Worm (Caenorhabditis elegans) whole organism, L1 larva: ENCODE measurements around the gene spin-4.
A peak's percentile ranks its signal among the peaks of the same experiment; 100 is the strongest.

Experiments
- C04F5.9 ChIP-seq: sonication (generic microtip); optimal IDR thresholded peaks from 2 replicates; lab custom pipeline; 2016; ENCODE audit warnings: missing genetic modification characterization, missing compliant biosample characterization
- ceh-63 ChIP-seq: fragments of 200-800 bp; sonication (Bioruptor generic); optimal IDR thresholded peaks from 2 replicates; lab custom pipeline; 2018; ENCODE audit warnings: mild to moderate bottlenecking, missing genetic modification characterization, missing compliant biosample characterization
- ces-1 ChIP-seq: fragments of 150-350 bp; optimal IDR thresholded peaks from 2 replicates; lab custom pipeline; 2014; ENCODE audit warnings: missing biosample characterization, missing genetic modification reagents, missing genetic modification characterization
- efl-1 ChIP-seq, 4 experiments: fragments of 150-350 bp; optimal IDR thresholded peaks in 3 of 4; peaks in 1 of 4; 1 replicate in 1 of 4; 2 replicates in 3 of 4; lab custom pipeline; 2014; ENCODE audit warnings: missing biosample characterization in 2 of 4, missing genetic modification characterization in 2 of 4, missing genetic modification reagents in 2 of 4
- fkh-8 ChIP-seq: sonication (generic microtip); optimal IDR thresholded peaks from 2 replicates; lab custom pipeline; 2016; ENCODE audit warnings: mild to moderate bottlenecking, missing genetic modification characterization, missing compliant biosample characterization
- grh-1 ChIP-seq: fragments of 200-800 bp; sonication (Bioruptor generic); IDR thresholded peaks from 2 replicates; pipeline ENCODE4 v1.3.6; 2022; ENCODE audit warnings: missing genetic modification reagents, missing genetic modification characterization, missing compliant biosample characterization
- hlh-4 ChIP-seq: sonication (generic microtip); optimal IDR thresholded peaks from 2 replicates; lab custom pipeline; 2016; ENCODE audit warnings: mild to moderate bottlenecking, missing genetic modification characterization, missing compliant biosample characterization
- jun-1 ChIP-seq: fragments of 150-350 bp; optimal IDR thresholded peaks from 2 replicates; lab custom pipeline; 2014; ENCODE audit warnings: missing biosample characterization, missing genetic modification reagents, missing genetic modification characterization
- lin-15B ChIP-seq: fragments of 150-350 bp; sonication (generic microtip); optimal IDR thresholded peaks from 3 replicates; lab custom pipeline; 2014; ENCODE audit warnings: missing biosample characterization, missing genetic modification characterization
- lin-39 ChIP-seq: fragments of 150-350 bp; optimal IDR thresholded peaks from 2 replicates; lab custom pipeline; 2014; ENCODE audit warnings: missing biosample characterization, missing genetic modification reagents, missing genetic modification characterization
- lir-3 ChIP-seq: sonication (generic microtip); optimal IDR thresholded peaks from 2 replicates; lab custom pipeline; 2016; ENCODE audit warnings: mild to moderate bottlenecking, missing genetic modification characterization, moderate library complexity, missing compliant biosample characterization; ENCODE audit not compliant: poor library complexity
- mab-9 ChIP-seq: fragments of 200-800 bp; sonication (Bioruptor generic); IDR thresholded peaks from 2 replicates; pipeline ENCODE4 v1.3.6; 2022; ENCODE audit warnings: missing genetic modification reagents, missing genetic modification characterization, missing compliant biosample characterization
- mdl-1 ChIP-seq, 2 experiments: fragments of 150-350 bp; optimal IDR thresholded peaks; 2 replicates each; lab custom pipeline; 2014 to 2017; ENCODE audit warnings: missing biosample characterization in 2 of 2, missing genetic modification characterization in 2 of 2, inconsistent platforms in 1 of 2
- mef-2 ChIP-seq: fragments of 150-350 bp; optimal IDR thresholded peaks from 2 replicates; lab custom pipeline; 2014; ENCODE audit warnings: missing biosample characterization, missing genetic modification characterization
- mep-1 ChIP-seq: fragments of 150-350 bp; optimal IDR thresholded peaks from 2 replicates; lab custom pipeline; 2014; ENCODE audit warnings: missing biosample characterization, missing genetic modification characterization
- nhr-19 ChIP-seq: fragments of 200-800 bp; sonication (Bioruptor generic); conservative IDR thresholded peaks from 2 replicates; pipeline ENCODE4 v1.3.6; 2022; ENCODE audit warnings: missing genetic modification characterization, missing compliant biosample characterization
- nhr-20 ChIP-seq: sonication (generic microtip); optimal IDR thresholded peaks from 2 replicates; lab custom pipeline; 2016; ENCODE audit warnings: mild to moderate bottlenecking, missing genetic modification characterization, missing compliant biosample characterization
- nhr-47 ChIP-seq: sonication (generic microtip); optimal IDR thresholded peaks from 2 replicates; lab custom pipeline; 2016; ENCODE audit warnings: mild to moderate bottlenecking, missing genetic modification characterization, moderate library complexity, missing compliant biosample characterization
- nhr-77 ChIP-seq: fragments of 150-350 bp; optimal IDR thresholded peaks from 2 replicates; lab custom pipeline; 2014; ENCODE audit warnings: missing biosample characterization, missing genetic modification characterization
- nhr-85 ChIP-seq: sonication (generic microtip); peaks from one replicate; lab custom pipeline; 2016; ENCODE audit warnings: missing genetic modification characterization, inconsistent platforms, missing compliant biosample characterization
- nhr-90 ChIP-seq: sonication (generic microtip); optimal IDR thresholded peaks from 2 replicates; lab custom pipeline; 2016; ENCODE audit warnings: mild to moderate bottlenecking, missing genetic modification characterization, missing compliant biosample characterization; ENCODE audit not compliant: poor library complexity
- pag-3 ChIP-seq: sonication (generic microtip); optimal IDR thresholded peaks from 2 replicates; lab custom pipeline; 2017; ENCODE audit warnings: missing genetic modification characterization, mild to moderate bottlenecking, missing compliant biosample characterization, antibody characterized with exemption, borderline replicate concordance; ENCODE audit not compliant: insufficient read depth
- pax-3 ChIP-seq: fragments of 200-800 bp; sonication (Bioruptor generic); optimal IDR thresholded peaks from 2 replicates; lab custom pipeline; 2018; ENCODE audit warnings: mild to moderate bottlenecking, missing genetic modification characterization, moderate library complexity, missing compliant biosample characterization
- pqm-1 ChIP-seq: sonication (generic microtip); optimal IDR thresholded peaks from 3 replicates; lab custom pipeline; 2017; ENCODE audit warnings: missing biosample characterization, missing genetic modification characterization
- sox-4 ChIP-seq: sonication (generic microtip); optimal IDR thresholded peaks from 2 replicates; lab custom pipeline; 2016; ENCODE audit warnings: missing genetic modification characterization, missing compliant biosample characterization
- swsn-7 ChIP-seq: sonication (generic microtip); optimal IDR thresholded peaks from 2 replicates; lab custom pipeline; 2016; ENCODE audit warnings: missing genetic modification characterization, missing compliant biosample characterization
- unc-30 ChIP-seq: sonication (generic microtip); optimal IDR thresholded peaks from 2 replicates; lab custom pipeline; 2017; ENCODE audit warnings: missing biosample characterization, missing genetic modification characterization
- unc-98 ChIP-seq: fragments of 200-800 bp; sonication (Bioruptor generic); IDR thresholded peaks from 2 replicates; pipeline ENCODE4 v1.3.6; 2022; ENCODE audit warnings: missing genetic modification characterization, missing compliant biosample characterization
- ztf-11 ChIP-seq, 2 experiments: sonication (generic microtip); optimal IDR thresholded peaks; 2 replicates each; lab custom pipeline; 2016 to 2017; ENCODE audit warnings: missing genetic modification characterization in 2 of 2, missing biosample characterization in 1 of 2, missing compliant biosample characterization in 1 of 2

The spin-4 gene

DNA sequence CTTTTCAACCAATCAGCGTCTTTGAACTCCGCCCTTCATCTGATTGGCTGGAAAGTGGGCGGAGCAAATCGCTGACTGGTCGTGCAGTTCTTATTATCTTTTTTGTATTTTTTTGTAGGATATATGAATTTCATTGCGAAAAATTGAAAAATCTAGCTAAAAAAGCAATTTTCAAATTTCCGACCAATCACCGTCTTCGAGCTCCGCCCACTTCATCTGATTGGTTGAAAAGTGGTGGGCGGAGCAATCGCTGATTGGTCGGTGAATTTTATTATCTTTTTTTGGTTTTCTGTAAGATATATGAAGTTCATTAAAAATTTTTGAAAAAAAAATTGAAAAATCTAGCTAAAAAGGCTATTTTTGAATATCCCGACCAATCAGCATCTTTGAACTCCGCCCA, 7.9 kb upstream of the spin-4 start:
- TF ChIP-seq efl-1 (optimal IDR thresholded peaks at IDR 0.05; lab: Kevin White, UChicago) (no peak), efl-1 (GFP tag; optimal IDR thresholded peaks at IDR 0.05 in 1 of 2; lab: Kevin White, UChicago) (no peak), nhr-20 (no peak), jun-1 (tag; lab: Kevin White, UChicago) (no peak), unc-98 (GFP tag; lab: Robert Waterston, UW) (no peak), pax-3 (tag; lab: Kevin White, UChicago) (no peak), swsn-7 (tag; lab: Kevin White, UChicago) (no peak), mdl-1 (tag; optimal IDR thresholded peaks at IDR 0.05; lab: Kevin White, UChicago) (no peak), C04F5.9 (tag; lab: Kevin White, UChicago) (no peak), lin-15B (tag; lab: Kevin White, UChicago) (no peak), mep-1 (no peak)
- TF ChIP-seq, all 84 proteins: peak for 0

DNA sequence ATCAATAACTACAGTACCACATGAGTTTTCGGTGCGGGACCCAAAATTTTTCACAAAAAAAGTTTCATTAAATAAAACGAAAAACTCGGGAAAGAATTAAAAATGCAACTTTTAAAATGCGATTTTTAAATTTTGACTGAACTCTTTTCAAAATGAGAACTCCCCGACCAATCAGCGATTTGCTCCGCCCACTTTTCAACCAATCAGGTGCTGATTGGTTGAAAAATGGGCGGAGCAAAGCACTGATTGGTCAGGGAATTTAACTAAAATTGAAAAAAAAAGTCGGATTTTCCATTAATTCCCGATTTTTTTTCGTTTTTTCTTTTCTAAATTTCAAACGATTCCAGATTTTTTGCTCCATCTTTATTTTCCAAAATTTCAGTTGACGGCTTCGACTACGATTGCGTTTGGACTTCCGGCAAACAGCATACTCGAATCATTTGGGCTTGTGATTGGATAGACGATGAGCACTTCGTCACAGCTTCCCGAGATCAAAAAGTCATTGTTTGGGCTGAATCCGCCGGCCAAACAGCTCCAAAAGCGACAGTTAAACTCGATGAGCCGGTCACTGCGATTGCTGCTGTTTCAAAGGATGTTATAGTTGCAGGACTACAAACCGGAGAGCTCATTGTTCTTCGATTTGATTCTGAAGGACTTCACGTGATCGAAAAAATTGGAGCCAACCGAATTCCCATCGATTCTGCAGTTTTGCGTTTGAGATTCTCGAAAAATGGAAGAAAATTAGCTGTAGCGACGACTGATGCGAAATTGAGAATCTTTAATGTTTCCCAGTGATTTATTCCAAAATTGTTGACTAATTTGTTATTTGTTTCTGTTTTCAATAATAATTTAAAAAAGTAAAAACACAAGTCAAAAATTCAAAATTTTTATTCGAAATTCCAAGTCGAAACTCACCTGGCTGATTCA, 2.5 kb upstream of the spin-4 start:
- TF ChIP-seq unc-98 (GFP tag; lab: Robert Waterston, UW) (0 out of 2 replicates have a peak, but pooled peaks have one; percentile 13), efl-1 (optimal IDR thresholded peaks at IDR 0.05; lab: Kevin White, UChicago) (no peak), efl-1 (GFP tag; optimal IDR thresholded peaks at IDR 0.05 in 1 of 2; lab: Kevin White, UChicago) (peak in 1 of 2 experiments; percentile 71), ztf-11 (tag; optimal IDR thresholded peaks at IDR 0.05; lab: Kevin White, UChicago) (no peak), C04F5.9 (tag; lab: Kevin White, UChicago) (peak; percentile 9), nhr-47 (tag; lab: Kevin White, UChicago) (no peak)

DNA sequence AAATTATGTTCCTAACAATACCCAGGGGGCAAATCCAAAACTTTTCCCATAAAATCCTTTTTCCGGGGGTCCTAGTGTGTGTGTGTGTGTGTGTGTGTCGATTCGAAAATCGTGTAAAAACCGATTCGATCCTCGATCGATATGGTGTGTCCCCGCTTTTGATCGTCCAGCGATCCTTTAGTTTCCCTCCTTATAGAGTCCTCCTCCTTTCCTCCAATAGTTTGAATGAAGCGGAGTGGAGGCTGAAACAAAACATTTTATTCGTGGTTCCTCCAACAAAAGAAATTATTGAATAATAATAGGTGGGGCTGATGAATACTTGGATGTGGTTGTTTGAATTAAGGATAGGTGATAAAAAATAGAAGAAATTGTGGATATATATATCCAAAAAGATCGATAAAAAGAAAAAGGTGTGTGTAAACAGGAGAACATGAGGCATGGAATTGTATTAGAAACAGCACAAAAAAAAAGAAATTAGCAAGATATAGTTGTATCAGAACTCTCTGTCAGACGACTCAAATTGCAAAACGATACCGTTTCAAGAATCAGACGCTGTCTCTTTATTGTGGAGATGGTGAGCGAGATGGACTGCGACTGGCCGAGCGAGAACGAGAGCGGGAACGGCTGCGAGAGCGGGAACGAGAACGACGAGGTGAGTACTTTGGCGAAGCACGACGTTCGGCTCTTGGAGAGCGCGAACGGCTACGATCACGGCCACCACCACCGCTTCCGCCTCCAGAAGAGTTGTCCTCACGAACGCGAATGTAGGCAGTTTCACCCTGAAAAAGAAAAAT, 1.5 kb upstream of the spin-4 start:
- TF ChIP-seq nhr-19 (GFP tag; lab: Robert Waterston, UW) (no peak), lir-3 (tag; lab: Kevin White, UChicago) (no peak), swsn-7 (tag; lab: Kevin White, UChicago) (no peak), mef-2 (tag; lab: Kevin White, UChicago) (no peak), nhr-85 (peak; percentile 9), pag-3 (no peak), mab-9 (0 out of 2 replicates have a peak, but pooled peaks have one; percentile 22), nhr-77 (tag; lab: Kevin White, UChicago) (no peak), nhr-90 (no peak), unc-30 (no peak)

ce11 chrIII:12687382-12687781, 736 bp upstream of the spin-4 start:
- no peak for TF ChIP-seq fkh-8 (tag; lab: Kevin White, UChicago)
- no peak for TF ChIP-seq grh-1 (GFP tag; lab: Robert Waterston, UW)
- TF ChIP-seq C04F5.9 (tag; lab: Kevin White, UChicago) = no peak
- no peak for TF ChIP-seq hlh-4 (tag; lab: Kevin White, UChicago)
- TF ChIP-seq ceh-63 (GFP tag; lab: Kevin White, UChicago) = peak; percentile 49

DNA sequence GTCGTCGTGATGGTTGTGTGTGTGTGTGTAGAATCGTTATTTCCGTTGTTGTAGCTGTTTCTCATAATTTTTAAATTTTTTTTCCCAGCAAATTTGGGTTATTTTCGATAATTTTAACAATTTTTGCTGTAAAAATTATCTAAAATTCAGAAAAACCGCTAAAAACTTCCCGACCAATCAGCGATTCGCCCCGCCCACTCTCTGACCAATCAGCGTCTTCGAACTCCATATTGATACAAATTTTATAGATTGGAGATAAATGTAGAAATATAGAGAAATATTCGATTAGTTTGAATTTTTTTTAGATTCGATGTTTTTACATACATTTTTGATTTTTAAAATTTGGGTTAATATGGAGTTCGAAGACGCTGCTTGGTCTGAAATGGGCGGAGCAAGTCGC, 9.5 kb downstream of the spin-4 start:
- no peak for TF ChIP-seq jun-1 (tag; lab: Kevin White, UChicago)

DNA sequence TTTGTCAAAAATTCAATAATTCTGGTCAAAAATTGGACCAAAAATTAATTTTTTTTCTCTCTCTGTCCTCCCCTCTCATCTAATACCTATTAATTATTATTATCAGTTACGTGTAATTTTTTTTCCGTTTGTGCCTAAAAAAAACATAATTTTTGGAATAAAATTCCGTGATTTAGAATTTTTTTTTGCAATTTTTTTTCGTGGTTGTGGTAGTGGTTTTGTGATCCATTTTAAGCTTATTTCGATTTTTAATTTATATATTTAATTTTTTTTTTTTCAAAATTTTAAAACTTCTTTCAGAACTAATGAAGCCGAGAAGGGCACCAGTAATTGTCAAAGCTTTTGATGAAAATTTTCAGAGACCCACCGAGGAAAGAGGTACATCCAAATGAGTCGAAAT, 11.1 kb downstream of the spin-4 start, which contains the start of gene sas-1:
Gene sas-1 (plus strand): TSS at position 301 of the 400 bp plus-strand sequence.
- no peak for TF ChIP-seq lin-39
- no peak for TF ChIP-seq grh-1 (GFP tag; lab: Robert Waterston, UW)
- no peak for TF ChIP-seq sox-4 (tag; lab: Kevin White, UChicago)
- TF ChIP-seq pqm-1 (tag; lab: Kevin White, UChicago) = no peak
- no peak for TF ChIP-seq ces-1 (GFP tag; lab: Kevin White, UChicago)
